Worm (Caenorhabditis elegans): ENCODE data around the gene fbxa-150.

The fbxa-150 gene

DNA sequence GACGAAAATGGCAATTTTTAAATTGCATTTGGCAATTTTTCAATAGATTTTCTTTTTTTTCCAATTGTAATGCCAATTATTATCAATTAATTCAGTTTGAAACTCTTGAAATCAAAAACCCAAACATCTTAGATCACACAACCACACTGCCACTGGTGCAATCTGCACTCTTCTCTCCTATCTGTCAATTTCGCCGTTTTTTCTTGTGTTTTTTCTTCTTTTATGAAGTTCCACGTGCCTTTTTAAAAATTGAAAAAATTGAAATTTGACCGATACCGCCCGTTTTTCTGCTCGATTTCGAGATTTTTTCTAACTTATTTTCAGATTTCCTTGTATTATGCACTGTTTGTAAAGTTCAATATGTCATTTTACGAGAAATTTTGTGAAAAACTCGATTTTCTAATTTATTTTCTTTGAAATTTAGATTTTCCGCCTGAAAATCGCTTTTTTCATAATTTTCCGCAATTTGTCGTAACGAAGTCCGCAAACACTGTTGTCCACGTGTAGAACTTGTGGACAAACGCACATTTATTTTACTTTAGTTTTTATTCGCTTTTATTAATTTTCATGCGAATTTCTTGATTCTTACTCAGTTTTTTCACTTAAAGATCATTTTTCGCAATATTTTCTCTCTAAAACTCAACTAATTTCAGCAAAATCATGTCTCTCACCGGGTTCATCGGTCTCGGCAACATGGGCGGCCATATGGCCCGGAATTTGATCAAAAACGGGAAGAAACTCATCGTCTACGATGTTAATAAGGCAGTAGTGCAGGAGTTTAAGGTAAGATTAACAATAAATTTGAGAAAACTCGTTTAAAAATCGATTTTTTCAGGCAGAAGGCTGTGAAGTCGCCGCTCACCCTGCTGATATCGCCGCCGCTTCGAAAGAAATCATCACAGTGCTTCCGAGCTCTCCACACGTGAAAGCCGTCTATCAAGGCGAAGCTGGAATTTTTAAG, 28.8 kb upstream of the fbxa-150 start, which contains the start of gene B0250.5 (continued):
- TF ChIP-seq efl-1 (optimal IDR thresholded peaks at IDR 0.05), result peak; percentile 46 to 73
- peak; percentile 72 to 94 for TF ChIP-seq efl-1 (GFP tag; optimal IDR thresholded peaks at IDR 0.05 in 1 of 2)
- peak in 2 of 3 experiments; percentile 1 to 28 for TF ChIP-seq ceh-82 (tag; optimal IDR thresholded peaks at IDR 0.05)
- peak; percentile 25 for TF ChIP-seq unc-86 (tag; optimal IDR thresholded peaks at IDR 0.05)
- TF ChIP-seq nhr-76 (tag; optimal IDR thresholded peaks at IDR 0.05), result no peak
- TF ChIP-seq egl-13 (tag; optimal IDR thresholded peaks at IDR 0.05), result no peak
- TF ChIP-seq C16A3.4 (tag; optimal IDR thresholded peaks at IDR 0.05), result no peak
- TF ChIP-seq hlh-4 (tag; optimal IDR thresholded peaks at IDR 0.05), result no peak
- TF ChIP-seq nhr-71 (tag; optimal IDR thresholded peaks at IDR 0.05), result peak; percentile 68
- TF ChIP-seq elt-2 (tag; optimal IDR thresholded peaks at IDR 0.05), result no peak
- no peak for TF ChIP-seq unc-30 (tag; optimal IDR thresholded peaks at IDR 0.05)
- peak; percentile 68 for TF ChIP-seq swsn-7 (tag; optimal IDR thresholded peaks at IDR 0.05)
- TF ChIP-seq blmp-1 (tag; optimal IDR thresholded peaks at IDR 0.05), result peak; percentile 22
- TF ChIP-seq sup-37 (GFP tag; optimal IDR thresholded peaks at IDR 0.05), result no peak
- TF ChIP-seq nhr-84 (tag; optimal IDR thresholded peaks at IDR 0.05), result no peak
- no peak for TF ChIP-seq ztf-4 (tag; optimal IDR thresholded peaks at IDR 0.05)
- TF ChIP-seq lin-13 (GFP tag; optimal IDR thresholded peaks at IDR 0.05), result no peak
- peak; percentile 32; the same call in 1 of the 2 replicates for TF ChIP-seq nhr-19 (GFP tag; conservative IDR thresholded peaks at IDR 0.05)
- TF ChIP-seq zag-1 (tag; optimal IDR thresholded peaks at IDR 0.05), result no peak
- no peak for TF ChIP-seq ama-1 (optimal IDR thresholded peaks at IDR 0.05)
- no peak for TF ChIP-seq tlp-1 (tag; optimal IDR thresholded peaks at IDR 0.05)
- no peak for TF ChIP-seq C34B4.2 (tag; optimal IDR thresholded peaks at IDR 0.05)
- no peak for TF ChIP-seq Y116A8C.19 (tag; optimal IDR thresholded peaks at IDR 0.05; ENCODE audit: borderline replicate concordance)
- TF ChIP-seq lir-3 (tag; optimal IDR thresholded peaks at IDR 0.05; ENCODE audit: poor library complexity), result no peak
- no peak for TF ChIP-seq ets-5 (GFP tag; IDR thresholded peaks at IDR 0.05)
- TF ChIP-seq rnt-1 (tag; optimal IDR thresholded peaks at IDR 0.05), result no peak
- TF ChIP-seq elt-3 (tag; optimal IDR thresholded peaks at IDR 0.05), result peak in 1 of 6 experiments; percentile 18
- TF ChIP-seq ztf-11 (tag; optimal IDR thresholded peaks at IDR 0.05), result no peak
- peak; percentile 74 for TF ChIP-seq nhr-85 (tag)
- TF ChIP-seq vab-15 (tag; optimal IDR thresholded peaks at IDR 0.05), result no peak
- no peak for TF ChIP-seq skn-1 (tag; optimal IDR thresholded peaks at IDR 0.05)
- TF ChIP-seq nhr-47 (tag; optimal IDR thresholded peaks at IDR 0.05), result peak; percentile 80
- no peak for TF ChIP-seq alr-1 (tag; optimal IDR thresholded peaks at IDR 0.05; ENCODE audit: borderline replicate concordance)
- no peak for TF ChIP-seq fkh-4 (tag; optimal IDR thresholded peaks at IDR 0.05; ENCODE audit: borderline replicate concordance)
- no peak for TF ChIP-seq ceh-63 (GFP tag; optimal IDR thresholded peaks at IDR 0.05)
- TF ChIP-seq hlh-17 (GFP tag; optimal IDR thresholded peaks at IDR 0.05; ENCODE audit: borderline replicate concordance), result no peak
- no peak for TF ChIP-seq mdl-1 (tag; optimal IDR thresholded peaks at IDR 0.05)
- peak; percentile 60 to 70 for TF ChIP-seq lsy-2 (tag; optimal IDR thresholded peaks at IDR 0.05)
- TF ChIP-seq fkh-8 (tag; optimal IDR thresholded peaks at IDR 0.05), result peak; percentile 5
- TF ChIP-seq tbx-2 (tag; optimal IDR thresholded peaks at IDR 0.05), result peak; percentile 27
- TF ChIP-seq lin-39 (tag; optimal IDR thresholded peaks at IDR 0.05), result peak; percentile 31
- TF ChIP-seq pag-3 (tag; optimal IDR thresholded peaks at IDR 0.05; ENCODE audit: borderline replicate concordance, insufficient read depth), result no peak
- TF ChIP-seq hpl-2 (GFP tag; optimal IDR thresholded peaks at IDR 0.05), result peak; percentile 10
- TF ChIP-seq ces-1 (GFP tag; optimal IDR thresholded peaks at IDR 0.05), result no peak
- TF ChIP-seq ceh-90 (tag; optimal IDR thresholded peaks at IDR 0.05), result no peak
- no peak for TF ChIP-seq ceh-8 (GFP tag; optimal IDR thresholded peaks at IDR 0.05)
- TF ChIP-seq lin-15B (tag; optimal IDR thresholded peaks at IDR 0.05), result no peak
- no peak for TF ChIP-seq nhr-90 (tag; optimal IDR thresholded peaks at IDR 0.05; ENCODE audit: poor library complexity)
- peak; percentile 28 to 80 for TF ChIP-seq lin-35 (GFP tag; optimal IDR thresholded peaks at IDR 0.05)
- TF ChIP-seq isw-1 (GFP tag; IDR thresholded peaks at IDR 0.05), result peak; percentile 72

Measured in whole organism, L1 larva.